Worm (Caenorhabditis elegans): ENCODE results near the gene Y82E9BL.6.

ce11 chrIII:1349313-1349712 lies 3.7 kb upstream of the Y82E9BL.6 start, which contains the start of gene fbxa-25:
- no peak for TF ChIP-seq unc-62 (GFP tag; optimal IDR thresholded peaks at IDR 0.05)
- TF ChIP-seq unc-120 (tag; optimal IDR thresholded peaks at IDR 0.05; ENCODE audit: poor library complexity, severe bottlenecking), result no peak
- TF ChIP-seq elt-1 (tag; optimal IDR thresholded peaks at IDR 0.05; ENCODE audit: borderline replicate concordance, insufficient read depth), result no peak
- no peak for TF ChIP-seq mls-2 (tag; optimal IDR thresholded peaks at IDR 0.05)
- no peak for TF ChIP-seq mab-5 (tag; optimal IDR thresholded peaks at IDR 0.05)
- no peak for TF ChIP-seq pha-4 (tag; optimal IDR thresholded peaks at IDR 0.05)
- TF ChIP-seq mep-1 (tag; optimal IDR thresholded peaks at IDR 0.05), result no peak
- no peak for TF ChIP-seq hlh-1 (tag; optimal IDR thresholded peaks at IDR 0.05)
- no peak for TF ChIP-seq tbx-8 (GFP tag; optimal IDR thresholded peaks at IDR 0.05)
- TF ChIP-seq nhr-237 (tag; optimal IDR thresholded peaks at IDR 0.05), result no peak
- TF ChIP-seq nhr-12 (tag; optimal IDR thresholded peaks at IDR 0.05), result no peak
- TF ChIP-seq ceh-83 (GFP tag; optimal IDR thresholded peaks at IDR 0.05), result no peak

All from whole organism, mixed stage, embryonic.